Worm (Caenorhabditis elegans): ENCODE data around the gene fut-8.

The fut-8 gene

ce11 chrV:6017630-6018029 lies 27.3 kb upstream of the fut-8 start, which contains the start of the genes rpt-2 and aps-1:
Gene rpt-2, minus strand, starts transcription at chrV:6017669.
Gene aps-1, plus strand, starts transcription at chrV:6017970.
- TF ChIP-seq unc-86 (tag; optimal IDR thresholded peaks at IDR 0.05) (no peak), hlh-6 (tag; optimal IDR thresholded peaks at IDR 0.05) (no peak), hlh-8 (tag; optimal IDR thresholded peaks at IDR 0.05) (peak; percentile 32), ceh-18 (tag; optimal IDR thresholded peaks at IDR 0.05) (no peak), T23F11.4 (GFP tag; optimal IDR thresholded peaks at IDR 0.05) (no peak), K09A11.1 (tag; optimal IDR thresholded peaks at IDR 0.05; ENCODE audit: insufficient read depth) (peak; percentile 34), F13H6.1 (tag; optimal IDR thresholded peaks at IDR 0.05) (no peak), ahr-1 (tag; optimal IDR thresholded peaks at IDR 0.05) (no peak), lin-11 (tag; optimal IDR thresholded peaks at IDR 0.05) (no peak), elt-4 (tag; optimal IDR thresholded peaks at IDR 0.05) (no peak), hlh-13 (GFP tag; optimal IDR thresholded peaks at IDR 0.05) (no peak), ceh-14 (tag; optimal IDR thresholded peaks at IDR 0.05) (no peak), ztf-16 (tag; optimal IDR thresholded peaks at IDR 0.05) (no peak), ceh-34 (tag; optimal IDR thresholded peaks at IDR 0.05) (peak; percentile 34), ets-4 (tag; optimal IDR thresholded peaks at IDR 0.05) (no peak), lim-6 (tag; optimal IDR thresholded peaks at IDR 0.05) (no peak), elt-2 (tag; optimal IDR thresholded peaks at IDR 0.05) (peak; percentile 38), hlh-30 (tag; optimal IDR thresholded peaks at IDR 0.05; ENCODE audit: insufficient read depth) (peak; percentile 30), ceh-30 (tag; optimal IDR thresholded peaks at IDR 0.05) (no peak), nhr-232 (tag; optimal IDR thresholded peaks at IDR 0.05) (no peak), odd-2 (tag; optimal IDR thresholded peaks at IDR 0.05) (no peak), C38D4.7 (GFP tag; optimal IDR thresholded peaks at IDR 0.05) (no peak), tbx-2 (tag; optimal IDR thresholded peaks at IDR 0.05) (peak; percentile 27), rnt-1 (tag; optimal IDR thresholded peaks at IDR 0.05) (no peak), ceh-19 (GFP tag; optimal IDR thresholded peaks at IDR 0.05) (no peak), ttx-3 (tag; optimal IDR thresholded peaks at IDR 0.05) (no peak), unc-42 (tag; optimal IDR thresholded peaks at IDR 0.05) (peak; percentile 63), pros-1 (tag; optimal IDR thresholded peaks at IDR 0.05) (no peak), dmd-4 (tag; optimal IDR thresholded peaks at IDR 0.05; ENCODE audit: borderline replicate concordance) (no peak), dve-1 (tag; optimal IDR thresholded peaks at IDR 0.05) (peak; percentile 55), pax-1 (tag; optimal IDR thresholded peaks at IDR 0.05) (peak; percentile 51), nfya-1 (tag; optimal IDR thresholded peaks at IDR 0.05) (peak; percentile 51), ceh-31 (tag; optimal IDR thresholded peaks at IDR 0.05) (peak; percentile 48), gmeb-2 (tag; optimal IDR thresholded peaks at IDR 0.05) (no peak), ceh-24 (tag; optimal IDR thresholded peaks at IDR 0.05) (no peak)

DNA sequence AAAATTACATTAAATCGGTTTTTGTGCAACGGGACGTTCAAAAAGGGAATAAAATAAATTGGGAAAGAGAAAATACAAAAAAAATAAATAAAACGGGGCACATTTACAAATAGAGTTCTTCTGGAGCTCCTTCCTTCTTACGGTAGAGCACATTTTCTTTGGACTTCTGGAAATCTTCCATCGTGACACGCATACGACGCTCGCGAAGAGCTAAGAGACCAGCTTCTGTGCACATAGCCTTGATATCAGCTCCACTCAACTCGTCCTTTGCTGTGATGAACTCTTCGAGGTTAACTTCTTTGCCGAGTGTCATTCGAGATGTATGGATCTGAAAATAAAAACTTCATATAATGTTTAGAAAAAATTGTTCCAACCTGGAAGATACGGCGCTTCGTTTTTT lies 25.8 kb upstream of the fut-8 start:
- no peak for TF ChIP-seq Y22D7AL.16 (tag; optimal IDR thresholded peaks at IDR 0.05)
- TF ChIP-seq hlh-15 (tag; optimal IDR thresholded peaks at IDR 0.05), result no peak
- TF ChIP-seq syd-9 (tag; optimal IDR thresholded peaks at IDR 0.05), result no peak
- no peak for TF ChIP-seq madf-2 (tag; optimal IDR thresholded peaks at IDR 0.05)
- TF ChIP-seq hlh-13 (GFP tag; optimal IDR thresholded peaks at IDR 0.05), result no peak
- TF ChIP-seq pat-9 (tag; optimal IDR thresholded peaks at IDR 0.05), result no peak
- TF ChIP-seq pqm-1 (tag; optimal IDR thresholded peaks at IDR 0.05), result no peak
- TF ChIP-seq hlh-6 (tag; optimal IDR thresholded peaks at IDR 0.05), result no peak

- TF ChIP-seq lim-6 (tag; optimal IDR thresholded peaks at IDR 0.05) (no peak), pqm-1 (tag; optimal IDR thresholded peaks at IDR 0.05) (no peak), pat-9 (tag; optimal IDR thresholded peaks at IDR 0.05) (no peak), madf-2 (tag; optimal IDR thresholded peaks at IDR 0.05) (no peak), fkh-6 (tag; optimal IDR thresholded peaks at IDR 0.05) (no peak), pros-1 (tag; optimal IDR thresholded peaks at IDR 0.05) (no peak), fkh-10 (GFP tag; optimal IDR thresholded peaks at IDR 0.05) (no peak)
Measured at ce11 chrV:6015546-6016089, 25.3 kb upstream of the fut-8 start.
